Fruit fly (Drosophila melanogaster) whole organism, pupa: Measurements from ENCODE around the gene Eip63E.

Source experiments
- CG10348 ChIP-seq: fragments of 200-800 bp; sonication (Bioruptor generic); IDR thresholded peaks from 2 replicates; pipeline ENCODE4 v1.3.6; 2022; ENCODE audit warnings: missing biosample characterization, missing genetic modification characterization
- CG12605 ChIP-seq: fragments of 200-800 bp; sonication (Bioruptor generic); IDR thresholded peaks from 2 replicates; pipeline ENCODE4 v1.3.6; 2022; ENCODE audit warnings: missing biosample characterization, missing genetic modification characterization
- CG13204 ChIP-seq: fragments of 200-800 bp; sonication (Bioruptor generic); optimal IDR thresholded peaks from 2 replicates; lab custom pipeline; 2018; ENCODE audit warnings: missing biosample characterization, mild to moderate bottlenecking, missing genetic modification characterization, moderate library complexity
- CG14655 ChIP-seq: fragments of 200-800 bp; sonication (Bioruptor generic); optimal IDR thresholded peaks from 3 replicates; lab custom pipeline; 2017; ENCODE audit warnings: mild to moderate bottlenecking, missing biosample characterization, missing genetic modification reagents, missing genetic modification characterization
- CG15710 ChIP-seq: fragments of 200-800 bp; sonication (Bioruptor generic); optimal IDR thresholded peaks from 2 replicates; lab custom pipeline; 2018; ENCODE audit warnings: missing biosample characterization, mild to moderate bottlenecking, missing genetic modification characterization, moderate library complexity
- CG17806 ChIP-seq: fragments of 200-800 bp; sonication (Bioruptor generic); optimal IDR thresholded peaks from 2 replicates; lab custom pipeline; 2018; ENCODE audit warnings: missing biosample characterization, mild to moderate bottlenecking, missing genetic modification characterization, moderate library complexity
- CG32121 ChIP-seq: fragments of 200-800 bp; sonication (Bioruptor generic); IDR thresholded peaks from 2 replicates; pipeline ENCODE4 v1.3.6; 2022; ENCODE audit warnings: missing biosample characterization, missing genetic modification characterization
- CG34367 ChIP-seq: fragments of 200-800 bp; sonication (Bioruptor generic); optimal IDR thresholded peaks from 2 replicates; lab custom pipeline; 2018; ENCODE audit warnings: missing biosample characterization, mild to moderate bottlenecking, missing genetic modification characterization
- CG4496 ChIP-seq: fragments of 200-800 bp; sonication (Bioruptor generic); IDR thresholded peaks from 3 replicates; pipeline ENCODE4 v1.3.6; 2022; ENCODE audit warnings: missing biosample characterization, missing genetic modification characterization
- CG8159 ChIP-seq: fragments of 200-800 bp; sonication (Bioruptor generic); optimal IDR thresholded peaks from 3 replicates; lab custom pipeline; 2018; ENCODE audit warnings: missing biosample characterization, mild to moderate bottlenecking, missing genetic modification characterization, moderate library complexity
- CG8301 ChIP-seq: fragments of 200-800 bp; sonication (Bioruptor generic); optimal IDR thresholded peaks from 2 replicates; lab custom pipeline; 2018; ENCODE audit warnings: missing biosample characterization, mild to moderate bottlenecking, missing genetic modification characterization
- CG9948 ChIP-seq: fragments of 200-800 bp; sonication (Bioruptor generic); optimal IDR thresholded peaks from 2 replicates; lab custom pipeline; 2018; ENCODE audit warnings: missing biosample characterization, mild to moderate bottlenecking, missing genetic modification characterization, moderate library complexity
- D1 ChIP-seq: fragments of 200-800 bp; sonication (Bioruptor generic); optimal IDR thresholded peaks from 2 replicates; lab custom pipeline; 2018; ENCODE audit warnings: missing biosample characterization, mild to moderate bottlenecking, missing genetic modification characterization, moderate library complexity
- EcR ChIP-seq: fragments of 200-800 bp; sonication (Bioruptor generic); optimal IDR thresholded peaks from 3 replicates; lab custom pipeline; 2019; ENCODE audit warnings: missing biosample characterization, missing genetic modification characterization, mild to moderate bottlenecking, moderate library complexity, missing genetic modification reagents
- Ets98B ChIP-seq: fragments of 200-800 bp; sonication (Bioruptor generic); IDR thresholded peaks from 2 replicates; pipeline ENCODE4 v1.3.6; 2022; ENCODE audit warnings: missing biosample characterization, missing genetic modification characterization
- Pif1A ChIP-seq: fragments of 200-800 bp; sonication (Bioruptor generic); optimal IDR thresholded peaks from 3 replicates; lab custom pipeline; 2016; ENCODE audit warnings: missing biosample characterization, missing genetic modification characterization
- Pif1B ChIP-seq: fragments of 200-800 bp; sonication (Bioruptor generic); optimal IDR thresholded peaks from 3 replicates; lab custom pipeline; 2016; ENCODE audit warnings: missing biosample characterization, missing genetic modification characterization
- Snoo ChIP-seq: fragments of 200-800 bp; sonication (Bioruptor generic); optimal IDR thresholded peaks from 3 replicates; lab custom pipeline; 2017; ENCODE audit warnings: missing biosample characterization, mild to moderate bottlenecking, missing genetic modification characterization, inconsistent platforms
- fd96Ca ChIP-seq: fragments of 200-800 bp; sonication (Bioruptor generic); IDR thresholded peaks from 3 replicates; pipeline ENCODE4 v1.3.6; 2022; ENCODE audit warnings: missing biosample characterization, missing genetic modification characterization
- gl ChIP-seq: fragments of 200-800 bp; sonication (Bioruptor generic); optimal IDR thresholded peaks from 2 replicates; lab custom pipeline; 2018; ENCODE audit warnings: missing biosample characterization, mild to moderate bottlenecking, missing genetic modification characterization
- rn ChIP-seq: fragments of 200-800 bp; sonication (Bioruptor generic); IDR thresholded peaks from 2 replicates; pipeline ENCODE4 v1.3.6; 2022; ENCODE audit warnings: missing biosample characterization, missing genetic modification characterization

The Eip63E gene

dm6 chr3L:3556409-3556808, 40.9 kb downstream of the Eip63E start:
- peak; percentile 82 for TF ChIP-seq CG34367 (tag; lab: Kevin White, UChicago)
- TF ChIP-seq rn (GFP tag; lab: Robert Waterston, UW): peak; percentile 14; the same call in 1 of the 2 replicates
- TF ChIP-seq D1 (tag; lab: Kevin White, UChicago): no peak
- peak; percentile 75 for TF ChIP-seq Pif1A (GFP tag; lab: Kevin White, UChicago)
- TF ChIP-seq CG8159: peak; percentile 90
- peak; percentile 79 for TF ChIP-seq gl (tag; lab: Kevin White, UChicago)
- peak; percentile 90 for TF ChIP-seq CG14655 (GFP tag; lab: Kevin White, UChicago)
- TF ChIP-seq CG10348 (GFP tag; lab: Robert Waterston, UW): no peak
- peak; percentile 57 for TF ChIP-seq Ets98B (GFP tag; lab: Robert Waterston, UW)
- TF ChIP-seq CG15710 (tag; lab: Kevin White, UChicago): peak; percentile 86
- TF ChIP-seq CG4496: 0 out of 3 replicates have a peak, but pooled peaks have one; percentile 60
- peak; percentile 80 for TF ChIP-seq CG9948
- peak; percentile 79 for TF ChIP-seq Pif1B (GFP tag; lab: Kevin White, UChicago)
- TF ChIP-seq fd96Ca (GFP tag; lab: Robert Waterston, UW): peak; percentile 59; the same call in 2 of the 3 replicates
- no peak for TF ChIP-seq CG12605 (GFP tag; lab: Robert Waterston, UW)
- peak; percentile 39 for TF ChIP-seq EcR (GFP tag; lab: Kevin White, UChicago)
- TF ChIP-seq CG17806: peak; percentile 77
- peak; percentile 84 for TF ChIP-seq CG8301 (tag; lab: Kevin White, UChicago)
- 0 out of 2 replicates have a peak, but pooled peaks have one; percentile 28 for TF ChIP-seq CG32121 (GFP tag; lab: Robert Waterston, UW)
- TF ChIP-seq CG13204 (GFP tag; lab: Kevin White, UChicago): peak; percentile 80
- peak; percentile 59 for TF ChIP-seq Snoo (tag; lab: Kevin White, UChicago)
- TF ChIP-seq, all 21 proteins: peak for 18

dm6 chr3L:3558104-3558503, 42.6 kb downstream of the Eip63E start:
- TF ChIP-seq CG8301 (tag; lab: Kevin White, UChicago) (peak; percentile 44), rn (GFP tag; lab: Robert Waterston, UW) (0 out of 2 replicates have a peak, but pooled peaks have one; percentile 17), EcR (GFP tag; lab: Kevin White, UChicago) (no peak), CG14655 (GFP tag; lab: Kevin White, UChicago) (peak; percentile 50), CG8159 (no peak), Ets98B (GFP tag; lab: Robert Waterston, UW) (peak; percentile 27; the same call in 1 of the 2 replicates), CG4496 (0 out of 3 replicates have a peak, but pooled peaks have one; percentile 36)

dm6 chr3L:3560568-3560967, 45.0 kb downstream of the Eip63E start:
- TF ChIP-seq gl (tag; lab: Kevin White, UChicago): no peak
- no peak for TF ChIP-seq CG10348 (GFP tag; lab: Robert Waterston, UW)
- TF ChIP-seq CG15710 (tag; lab: Kevin White, UChicago): no peak
- no peak for TF ChIP-seq CG32121 (GFP tag; lab: Robert Waterston, UW)

dm6 chr3L:3566751-3567499, 51.4 kb downstream of the Eip63E start:
- peak; percentile 33 for TF ChIP-seq CG9948
- peak; percentile 52 for TF ChIP-seq CG15710 (tag; lab: Kevin White, UChicago)
- TF ChIP-seq CG10348 (GFP tag; lab: Robert Waterston, UW): no peak
- TF ChIP-seq CG17806: peak; percentile 59
- TF ChIP-seq Pif1B (GFP tag; lab: Kevin White, UChicago): peak; percentile 11
- no peak for TF ChIP-seq CG8301 (tag; lab: Kevin White, UChicago)
- TF ChIP-seq CG4496: peak; percentile 23; the same call in 1 of the 3 replicates
- peak; percentile 45 for TF ChIP-seq CG34367 (tag; lab: Kevin White, UChicago)
- peak; percentile 17 for TF ChIP-seq CG14655 (GFP tag; lab: Kevin White, UChicago)
- TF ChIP-seq CG13204 (GFP tag; lab: Kevin White, UChicago): no peak
- TF ChIP-seq Snoo (tag; lab: Kevin White, UChicago): peak; percentile 51
- TF ChIP-seq CG8159: peak; percentile 73
- TF ChIP-seq Ets98B (GFP tag; lab: Robert Waterston, UW): no peak
- TF ChIP-seq Pif1A (GFP tag; lab: Kevin White, UChicago): peak; percentile 43

- TF ChIP-seq CG34367 (tag; lab: Kevin White, UChicago) (no peak), CG4496 (no peak), CG32121 (GFP tag; lab: Robert Waterston, UW) (no peak), D1 (tag; lab: Kevin White, UChicago) (no peak), CG8159 (no peak)
Measured at dm6 chr3L:3569109-3569508, 53.6 kb downstream of the Eip63E start.

dm6 chr3L:3570617-3571016, 55.1 kb downstream of the Eip63E start:
- TF ChIP-seq CG8301 (tag; lab: Kevin White, UChicago) (no peak), CG9948 (no peak), Pif1B (GFP tag; lab: Kevin White, UChicago) (no peak), fd96Ca (GFP tag; lab: Robert Waterston, UW) (no peak), CG34367 (tag; lab: Kevin White, UChicago) (no peak), Ets98B (GFP tag; lab: Robert Waterston, UW) (no peak), gl (tag; lab: Kevin White, UChicago) (no peak), CG15710 (tag; lab: Kevin White, UChicago) (no peak), CG32121 (GFP tag; lab: Robert Waterston, UW) (no peak), CG12605 (GFP tag; lab: Robert Waterston, UW) (no peak), CG8159 (no peak), EcR (GFP tag; lab: Kevin White, UChicago) (no peak), CG13204 (GFP tag; lab: Kevin White, UChicago) (no peak)
- TF ChIP-seq, all 21 proteins: peak for 0
